Fruit fly (Drosophila melanogaster) Kc167 (cell line): ENCODE results near the gene Ptp61F.

Experiments used
- Myc ChIP-seq: fragments of >200 bp; optimal IDR thresholded peaks from 2 replicates; lab custom pipeline; 2017; ENCODE audit warnings: missing external identifiers
- Sin3A ChIP-seq: fragments of >200 bp; optimal IDR thresholded peaks from 2 replicates; lab custom pipeline; 2018; ENCODE audit warnings: missing external identifiers
- h ChIP-seq: fragments of >200 bp; optimal IDR thresholded peaks from 3 replicates; lab custom pipeline; 2018; ENCODE audit warnings: missing external identifiers
- insv ChIP-seq: fragments of >200 bp; optimal IDR thresholded peaks from 3 replicates; lab custom pipeline; 2018; ENCODE audit warnings: missing external identifiers
- psq ChIP-seq: fragments of >200 bp; optimal IDR thresholded peaks from 2 replicates; lab custom pipeline; 2017; ENCODE audit warnings: missing external identifiers
- ttk ChIP-seq: sonication (Bioruptor generic); optimal IDR thresholded peaks from 2 replicates; lab custom pipeline; 2017; ENCODE audit warnings: missing external identifiers

dm6 chr3L:1349397-1349796 is 125.7 kb downstream of the Ptp61F start:
- TF ChIP-seq Myc (no peak), h (no peak), psq (no peak), Sin3A (lab: Kevin White, UChicago) (no peak), insv (lab: Kevin White, UChicago) (no peak), ttk (no peak)
